Fruit fly (Drosophila melanogaster) whole organism, pupa: ENCODE results near the gene Polr2C.

ENCODE experiments used
- CG10348 ChIP-seq: fragments of 200-800 bp; sonication (Bioruptor generic); IDR thresholded peaks from 2 replicates; pipeline ENCODE4 v1.3.6; 2022; ENCODE audit warnings: missing biosample characterization, missing genetic modification characterization
- CG12605 ChIP-seq: fragments of 200-800 bp; sonication (Bioruptor generic); IDR thresholded peaks from 2 replicates; pipeline ENCODE4 v1.3.6; 2022; ENCODE audit warnings: missing biosample characterization, missing genetic modification characterization
- CG13204 ChIP-seq: fragments of 200-800 bp; sonication (Bioruptor generic); optimal IDR thresholded peaks from 2 replicates; lab custom pipeline; 2018; ENCODE audit warnings: missing biosample characterization, mild to moderate bottlenecking, missing genetic modification characterization, moderate library complexity
- CG14655 ChIP-seq: fragments of 200-800 bp; sonication (Bioruptor generic); optimal IDR thresholded peaks from 3 replicates; lab custom pipeline; 2017; ENCODE audit warnings: mild to moderate bottlenecking, missing biosample characterization, missing genetic modification reagents, missing genetic modification characterization
- CG15710 ChIP-seq: fragments of 200-800 bp; sonication (Bioruptor generic); optimal IDR thresholded peaks from 2 replicates; lab custom pipeline; 2018; ENCODE audit warnings: missing biosample characterization, mild to moderate bottlenecking, missing genetic modification characterization, moderate library complexity
- CG17806 ChIP-seq: fragments of 200-800 bp; sonication (Bioruptor generic); optimal IDR thresholded peaks from 2 replicates; lab custom pipeline; 2018; ENCODE audit warnings: missing biosample characterization, mild to moderate bottlenecking, missing genetic modification characterization, moderate library complexity
- CG32121 ChIP-seq: fragments of 200-800 bp; sonication (Bioruptor generic); IDR thresholded peaks from 2 replicates; pipeline ENCODE4 v1.3.6; 2022; ENCODE audit warnings: missing biosample characterization, missing genetic modification characterization
- CG34367 ChIP-seq: fragments of 200-800 bp; sonication (Bioruptor generic); optimal IDR thresholded peaks from 2 replicates; lab custom pipeline; 2018; ENCODE audit warnings: missing biosample characterization, mild to moderate bottlenecking, missing genetic modification characterization
- CG4496 ChIP-seq: fragments of 200-800 bp; sonication (Bioruptor generic); IDR thresholded peaks from 3 replicates; pipeline ENCODE4 v1.3.6; 2022; ENCODE audit warnings: missing biosample characterization, missing genetic modification characterization
- CG8159 ChIP-seq: fragments of 200-800 bp; sonication (Bioruptor generic); optimal IDR thresholded peaks from 3 replicates; lab custom pipeline; 2018; ENCODE audit warnings: missing biosample characterization, mild to moderate bottlenecking, missing genetic modification characterization, moderate library complexity
- CG8301 ChIP-seq: fragments of 200-800 bp; sonication (Bioruptor generic); optimal IDR thresholded peaks from 2 replicates; lab custom pipeline; 2018; ENCODE audit warnings: missing biosample characterization, mild to moderate bottlenecking, missing genetic modification characterization
- CG9948 ChIP-seq: fragments of 200-800 bp; sonication (Bioruptor generic); optimal IDR thresholded peaks from 2 replicates; lab custom pipeline; 2018; ENCODE audit warnings: missing biosample characterization, mild to moderate bottlenecking, missing genetic modification characterization, moderate library complexity
- D1 ChIP-seq: fragments of 200-800 bp; sonication (Bioruptor generic); optimal IDR thresholded peaks from 2 replicates; lab custom pipeline; 2018; ENCODE audit warnings: missing biosample characterization, mild to moderate bottlenecking, missing genetic modification characterization, moderate library complexity
- EcR ChIP-seq: fragments of 200-800 bp; sonication (Bioruptor generic); optimal IDR thresholded peaks from 3 replicates; lab custom pipeline; 2019; ENCODE audit warnings: missing biosample characterization, missing genetic modification characterization, mild to moderate bottlenecking, moderate library complexity, missing genetic modification reagents
- Ets98B ChIP-seq: fragments of 200-800 bp; sonication (Bioruptor generic); IDR thresholded peaks from 2 replicates; pipeline ENCODE4 v1.3.6; 2022; ENCODE audit warnings: missing biosample characterization, missing genetic modification characterization
- Pif1A ChIP-seq: fragments of 200-800 bp; sonication (Bioruptor generic); optimal IDR thresholded peaks from 3 replicates; lab custom pipeline; 2016; ENCODE audit warnings: missing biosample characterization, missing genetic modification characterization
- Pif1B ChIP-seq: fragments of 200-800 bp; sonication (Bioruptor generic); optimal IDR thresholded peaks from 3 replicates; lab custom pipeline; 2016; ENCODE audit warnings: missing biosample characterization, missing genetic modification characterization
- Snoo ChIP-seq: fragments of 200-800 bp; sonication (Bioruptor generic); optimal IDR thresholded peaks from 3 replicates; lab custom pipeline; 2017; ENCODE audit warnings: missing biosample characterization, mild to moderate bottlenecking, missing genetic modification characterization, inconsistent platforms
- fd96Ca ChIP-seq: fragments of 200-800 bp; sonication (Bioruptor generic); IDR thresholded peaks from 3 replicates; pipeline ENCODE4 v1.3.6; 2022; ENCODE audit warnings: missing biosample characterization, missing genetic modification characterization
- gl ChIP-seq: fragments of 200-800 bp; sonication (Bioruptor generic); optimal IDR thresholded peaks from 2 replicates; lab custom pipeline; 2018; ENCODE audit warnings: missing biosample characterization, mild to moderate bottlenecking, missing genetic modification characterization
- rn ChIP-seq: fragments of 200-800 bp; sonication (Bioruptor generic); IDR thresholded peaks from 2 replicates; pipeline ENCODE4 v1.3.6; 2022; ENCODE audit warnings: missing biosample characterization, missing genetic modification characterization

Gene Polr2C

dm6 chr2L:13811323-13811722, 21.8 kb upstream of the Polr2C start, which contains the start of the genes Adat1 and CG16865:
TSS of gene Adat1 (minus strand) at chr2L:13811474.
TSS of gene CG16865 (plus strand) at chr2L:13811522.
- TF ChIP-seq CG14655 (GFP tag; lab: Kevin White, UChicago) (no peak), Ets98B (GFP tag; lab: Robert Waterston, UW) (no peak), CG8159 (tag; lab: Kevin White, UChicago) (no peak), D1 (no peak), Pif1B (GFP tag; lab: Kevin White, UChicago) (no peak), fd96Ca (no peak), CG8301 (tag; lab: Kevin White, UChicago) (no peak), Pif1A (GFP tag; lab: Kevin White, UChicago) (no peak), CG32121 (GFP tag; lab: Robert Waterston, UW) (no peak), Snoo (tag; lab: Kevin White, UChicago) (no peak), CG12605 (GFP tag; lab: Robert Waterston, UW) (no peak), CG13204 (GFP tag; lab: Kevin White, UChicago) (no peak), CG15710 (no peak), CG4496 (no peak), EcR (no peak), CG9948 (tag; lab: Kevin White, UChicago) (no peak), rn (GFP tag; lab: Robert Waterston, UW) (no peak), CG10348 (GFP tag; lab: Robert Waterston, UW) (no peak), CG34367 (tag; lab: Kevin White, UChicago) (no peak), gl (tag; lab: Kevin White, UChicago) (no peak)
- TF ChIP-seq, all 21 proteins: peak for 0

DNA sequence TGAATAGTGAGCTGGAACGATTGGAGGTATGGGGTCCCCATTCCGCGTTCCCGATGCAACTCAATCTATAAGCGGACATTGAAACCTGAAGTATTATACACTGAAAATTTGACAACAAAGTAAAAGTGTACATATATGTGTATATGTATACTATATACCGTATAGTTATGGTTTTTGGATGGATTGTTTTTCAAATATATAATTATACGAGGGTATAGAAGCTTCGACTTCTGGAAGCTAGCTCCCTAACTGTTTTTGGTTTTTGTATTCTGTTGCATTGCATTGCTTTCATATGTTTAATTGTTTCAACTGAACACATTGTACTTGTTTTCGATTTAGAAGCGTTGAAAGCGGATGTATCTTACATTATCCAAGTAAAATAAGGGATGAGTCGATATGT, 20.0 kb upstream of the Polr2C start, which contains the start of gene CG16888:
CG16888 (minus strand) TSS at position 101 of the 400 bp plus-strand sequence.
- TF ChIP-seq Pif1B (GFP tag; lab: Kevin White, UChicago) (no peak), gl (tag; lab: Kevin White, UChicago) (no peak), CG32121 (GFP tag; lab: Robert Waterston, UW) (no peak), fd96Ca (no peak), D1 (no peak), CG15710 (no peak), CG12605 (GFP tag; lab: Robert Waterston, UW) (no peak), CG4496 (no peak), CG14655 (GFP tag; lab: Kevin White, UChicago) (no peak), CG34367 (tag; lab: Kevin White, UChicago) (no peak), CG8159 (tag; lab: Kevin White, UChicago) (no peak)

dm6 chr2L:13813604-13814178, 19.4 kb upstream of the Polr2C start, which contains the start of gene Sos:
TSS of gene Sos (plus strand) at chr2L:13813816.
- TF ChIP-seq fd96Ca (no peak), CG15710 (no peak), CG9948 (tag; lab: Kevin White, UChicago) (no peak), CG12605 (GFP tag; lab: Robert Waterston, UW) (no peak)

DNA sequence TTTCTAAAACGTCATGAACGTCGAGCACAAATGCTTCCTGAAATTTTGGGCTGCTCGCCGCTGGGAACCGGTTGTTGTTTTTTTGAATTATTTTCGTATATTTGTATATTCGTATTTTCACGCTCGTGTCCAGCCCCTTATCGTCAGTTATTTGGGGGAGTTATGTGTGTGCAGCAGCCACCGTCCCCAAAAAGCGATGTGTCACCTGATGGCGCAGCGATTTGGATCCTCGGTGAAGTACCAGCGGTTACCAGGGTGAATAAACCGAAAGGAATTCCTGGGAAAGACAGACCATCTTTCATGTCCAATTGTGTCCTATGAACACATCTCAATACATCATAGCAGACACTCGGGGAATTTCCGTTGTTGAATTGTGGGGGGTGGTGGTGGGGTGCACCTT, 13.0 kb upstream of the Polr2C start:
- no peak for TF ChIP-seq Pif1B (GFP tag; lab: Kevin White, UChicago)
- no peak for TF ChIP-seq CG17806 (tag; lab: Kevin White, UChicago)
- no peak for TF ChIP-seq CG34367 (tag; lab: Kevin White, UChicago)
- TF ChIP-seq CG4496, result no peak
- TF ChIP-seq CG13204 (GFP tag; lab: Kevin White, UChicago), result no peak
- TF ChIP-seq CG10348 (GFP tag; lab: Robert Waterston, UW), result no peak
- TF ChIP-seq CG32121 (GFP tag; lab: Robert Waterston, UW), result no peak
- TF ChIP-seq fd96Ca, result no peak
- no peak for TF ChIP-seq CG8159 (tag; lab: Kevin White, UChicago)
- no peak for TF ChIP-seq rn (GFP tag; lab: Robert Waterston, UW)
- TF ChIP-seq Ets98B (GFP tag; lab: Robert Waterston, UW), result no peak
- TF ChIP-seq Snoo (tag; lab: Kevin White, UChicago), result no peak
- TF ChIP-seq CG14655 (GFP tag; lab: Kevin White, UChicago), result no peak
- no peak for TF ChIP-seq CG15710
- no peak for TF ChIP-seq CG9948 (tag; lab: Kevin White, UChicago)
- TF ChIP-seq gl (tag; lab: Kevin White, UChicago), result no peak
- TF ChIP-seq CG8301 (tag; lab: Kevin White, UChicago), result no peak
- TF ChIP-seq EcR, result no peak
- no peak for TF ChIP-seq CG12605 (GFP tag; lab: Robert Waterston, UW)

DNA sequence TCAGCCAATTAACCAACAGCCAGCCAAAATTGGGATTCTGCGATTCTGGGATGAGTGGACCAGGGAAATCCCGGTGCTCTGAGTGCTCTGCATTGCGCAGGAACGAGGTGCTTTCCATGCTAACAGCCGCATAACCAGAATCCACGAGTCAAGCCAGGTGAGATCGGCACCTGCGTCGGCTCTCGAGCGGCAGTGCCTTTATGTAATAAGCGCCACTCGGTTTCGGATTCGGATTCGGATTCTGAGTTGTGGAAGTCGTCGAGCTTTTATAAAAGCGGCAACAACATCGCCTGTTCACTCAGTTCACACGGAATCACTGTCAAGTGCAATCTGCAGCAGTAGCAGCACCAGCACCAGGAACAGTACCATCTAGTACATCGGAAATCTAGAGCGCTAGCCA, 12.2 kb upstream of the Polr2C start, which contains the start of gene b:
b (plus strand) TSS at position 301 of the 400 bp plus-strand sequence.
- TF ChIP-seq CG8301 (tag; lab: Kevin White, UChicago) (no peak), Ets98B (GFP tag; lab: Robert Waterston, UW) (no peak), Snoo (tag; lab: Kevin White, UChicago) (no peak), CG15710 (no peak), EcR (no peak), CG34367 (tag; lab: Kevin White, UChicago) (no peak), CG17806 (tag; lab: Kevin White, UChicago) (no peak), fd96Ca (no peak), gl (tag; lab: Kevin White, UChicago) (no peak), CG10348 (GFP tag; lab: Robert Waterston, UW) (no peak), CG13204 (GFP tag; lab: Kevin White, UChicago) (no peak), CG9948 (tag; lab: Kevin White, UChicago) (no peak), CG8159 (tag; lab: Kevin White, UChicago) (no peak)

DNA sequence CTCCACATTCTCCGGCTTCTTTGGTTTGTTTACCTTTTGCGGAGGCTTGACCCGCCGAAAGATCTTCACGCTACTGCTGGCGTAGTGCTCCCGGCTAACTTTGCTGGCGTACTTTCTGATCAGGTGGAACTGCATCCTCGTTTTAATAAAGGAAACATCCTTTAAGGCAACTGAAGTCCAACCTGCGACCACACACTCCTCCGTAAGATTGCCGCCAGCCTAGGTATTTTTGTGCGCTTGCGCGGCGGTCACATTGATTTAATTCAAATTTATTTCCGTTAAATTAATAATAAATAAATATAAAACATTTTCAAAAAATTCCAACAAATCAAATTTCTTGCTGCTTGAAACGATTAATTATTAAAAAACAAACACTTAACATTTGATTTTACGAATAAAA, 5.6 kb upstream of the Polr2C start, which contains the start of gene PolG1:
PolG1 (minus strand) TSS at position 216 of the 400 bp plus-strand sequence.
- no peak for TF ChIP-seq CG9948 (tag; lab: Kevin White, UChicago)
- no peak for TF ChIP-seq D1
- no peak for TF ChIP-seq CG8301 (tag; lab: Kevin White, UChicago)
- no peak for TF ChIP-seq CG13204 (GFP tag; lab: Kevin White, UChicago)
- TF ChIP-seq fd96Ca, result no peak
- no peak for TF ChIP-seq CG12605 (GFP tag; lab: Robert Waterston, UW)
- no peak for TF ChIP-seq Ets98B (GFP tag; lab: Robert Waterston, UW)
- TF ChIP-seq rn (GFP tag; lab: Robert Waterston, UW), result no peak
- TF ChIP-seq EcR, result no peak
- TF ChIP-seq CG4496, result no peak
- no peak for TF ChIP-seq CG34367 (tag; lab: Kevin White, UChicago)
- TF ChIP-seq, all 21 proteins: peak for 0
